Fruit fly (Drosophila melanogaster): ENCODE measurements around the gene Tsp26A.

Gene Tsp26A

dm6 chr2L:6037830-6038229, 37.8 kb downstream of the Tsp26A start, which contains the start of the genes CG9117 and CG31643 (continued):
- no peak for TF ChIP-seq salm (tag; optimal IDR thresholded peaks at IDR 0.05)
- TF ChIP-seq CG10147 (GFP tag; optimal IDR thresholded peaks at IDR 0.05), result peak; percentile 21
- peak; percentile 35 for TF ChIP-seq maf-S (GFP tag; optimal IDR thresholded peaks at IDR 0.05)
- no peak for TF ChIP-seq CG8478 (optimal IDR thresholded peaks at IDR 0.05)
- no peak for TF ChIP-seq CG10565 (GFP tag; optimal IDR thresholded peaks at IDR 0.05)
- no peak for TF ChIP-seq pb (GFP tag; optimal IDR thresholded peaks at IDR 0.05)
- peak; percentile 21; the same call in 1 of the 2 replicates for TF ChIP-seq Scr (GFP tag; IDR thresholded peaks at IDR 0.05; ENCODE audit: partially characterized antibody)
- TF ChIP-seq abd-A (tag; optimal IDR thresholded peaks at IDR 0.05), result no peak
- TF ChIP-seq hth (optimal IDR thresholded peaks at IDR 0.05), result no peak
- TF ChIP-seq CG3995 (GFP tag; optimal IDR thresholded peaks at IDR 0.05), result no peak
- peak; percentile 45 for TF ChIP-seq slp2 (GFP tag; optimal IDR thresholded peaks at IDR 0.05)
- peak; percentile 52 for TF ChIP-seq CG32532 (GFP tag; IDR thresholded peaks at IDR 0.05)
- TF ChIP-seq disco-r (GFP tag; optimal IDR thresholded peaks at IDR 0.05), result no peak
- TF ChIP-seq CG15514 (GFP tag; optimal IDR thresholded peaks at IDR 0.05), result peak; percentile 74
- TF ChIP-seq GATAe (GFP tag; conservative IDR thresholded peaks at IDR 0.05), result no peak
- no peak for TF ChIP-seq B-H1 (GFP tag; IDR thresholded peaks at IDR 0.05)
- TF ChIP-seq Fer2 (tag; optimal IDR thresholded peaks at IDR 0.05), result peak; percentile 28
- no peak for TF ChIP-seq tna (GFP tag; IDR thresholded peaks at IDR 0.05; ENCODE audit: partially characterized antibody)
- TF ChIP-seq CG15479 (GFP tag; optimal IDR thresholded peaks at IDR 0.05), result no peak
- TF ChIP-seq hbn (GFP tag; IDR thresholded peaks at IDR 0.05; ENCODE audit: partially characterized antibody), result peak; percentile 34; the same call in 1 of the 2 replicates
- no peak for TF ChIP-seq Dref (GFP tag; IDR thresholded peaks at IDR 0.05)
- TF ChIP-seq az2 (GFP tag; optimal IDR thresholded peaks at IDR 0.05), result peak; percentile 57
- TF ChIP-seq Oli (tag; optimal IDR thresholded peaks at IDR 0.05), result peak; percentile 2
- TF ChIP-seq CG31365 (tag; optimal IDR thresholded peaks at IDR 0.05), result no peak
- TF ChIP-seq nmo (GFP tag; optimal IDR thresholded peaks at IDR 0.05), result peak; percentile 69
- peak; percentile 85 for TF ChIP-seq CG2120 (GFP tag; optimal IDR thresholded peaks at IDR 0.05)
- peak; percentile 68 for TF ChIP-seq zfh2 (GFP tag; optimal IDR thresholded peaks at IDR 0.05)
- TF ChIP-seq CG11723 (GFP tag; optimal IDR thresholded peaks at IDR 0.05), result no peak
- TF ChIP-seq en (GFP tag; optimal IDR thresholded peaks at IDR 0.05), result no peak
- no peak for TF ChIP-seq CTCF (GFP tag; optimal IDR thresholded peaks at IDR 0.05)
- no peak for TF ChIP-seq H15 (GFP tag; IDR thresholded peaks at IDR 0.05)
- no peak for TF ChIP-seq CG10959 (GFP tag; IDR thresholded peaks at IDR 0.05)
- TF ChIP-seq lmd (GFP tag; IDR thresholded peaks at IDR 0.05), result peak; percentile 25; the same call in 1 of the 2 replicates
- no peak for TF ChIP-seq chm (GFP tag; IDR thresholded peaks at IDR 0.05)
- no peak for TF ChIP-seq Dbx (GFP tag; IDR thresholded peaks at IDR 0.05)
- no peak for TF ChIP-seq CG17385 (GFP tag; optimal IDR thresholded peaks at IDR 0.05)
- TF ChIP-seq ssp (GFP tag; IDR thresholded peaks at IDR 0.05), result no peak
- TF ChIP-seq D19B (GFP tag; optimal IDR thresholded peaks at IDR 0.05), result no peak
- peak; percentile 68 for TF ChIP-seq Dip3 (GFP tag; optimal IDR thresholded peaks at IDR 0.05)
- no peak for TF ChIP-seq vfl (GFP tag; optimal IDR thresholded peaks at IDR 0.05)
- TF ChIP-seq Dip2 (GFP tag; IDR thresholded peaks at IDR 0.05), result no peak
- TF ChIP-seq Sry-δ (GFP tag; optimal IDR thresholded peaks at IDR 0.05), result peak; percentile 26
- TF ChIP-seq HLH54F (GFP tag; optimal IDR thresholded peaks at IDR 0.05), result peak; percentile 47
- peak; percentile 56 for TF ChIP-seq CG13775 (GFP tag; optimal IDR thresholded peaks at IDR 0.05)
- no peak for TF ChIP-seq Sox100B (GFP tag; optimal IDR thresholded peaks at IDR 0.05)
- TF ChIP-seq zf30C (GFP tag; optimal IDR thresholded peaks at IDR 0.05), result no peak
- no peak for TF ChIP-seq CG6254 (GFP tag; optimal IDR thresholded peaks at IDR 0.05)
- TF ChIP-seq CG31224 (GFP tag; IDR thresholded peaks at IDR 0.05), result no peak
- TF ChIP-seq CG8944 (GFP tag; optimal IDR thresholded peaks at IDR 0.05), result peak; percentile 54
- no peak for TF ChIP-seq CG2875 (GFP tag; optimal IDR thresholded peaks at IDR 0.05)
- no peak for TF ChIP-seq ato (GFP tag; IDR thresholded peaks at IDR 0.05; ENCODE audit: partially characterized antibody)
- TF ChIP-seq sens-2 (GFP tag; IDR thresholded peaks at IDR 0.05), result no peak
- TF ChIP-seq run (tag; optimal IDR thresholded peaks at IDR 0.05), result no peak
